Fruit fly (Drosophila melanogaster): ENCODE results near the gene GCS2beta.
A peak's percentile ranks its signal among the peaks of the same experiment; 100 is the strongest.

Gene GCS2beta

dm6 chr2L:17486264-17486663, 2.2 kb upstream of the GCS2beta start, which contains the start of gene CG43220:
TSS of gene CG43220 (plus strand) at chr2L:17486564.
- TF ChIP-seq brk (GFP tag; optimal IDR thresholded peaks at IDR 0.05): no peak
- TF ChIP-seq Vsx2 (GFP tag; optimal IDR thresholded peaks at IDR 0.05; ENCODE audit: partially characterized antibody): no peak
- TF ChIP-seq sv (GFP tag; optimal IDR thresholded peaks at IDR 0.05): no peak
- TF ChIP-seq Dif (GFP tag; optimal IDR thresholded peaks at IDR 0.05; ENCODE audit: partially characterized antibody): no peak
- no peak for TF ChIP-seq Rel (GFP tag; optimal IDR thresholded peaks at IDR 0.05)
- no peak for TF ChIP-seq Rel (tag; optimal IDR thresholded peaks at IDR 0.05)

- no peak for TF ChIP-seq usp (GFP tag; optimal IDR thresholded peaks at IDR 0.05)
Observed at dm6 chr2L:17485457-17485856, 1.4 kb upstream of the GCS2beta start, which contains the start of the genes CG43221 and CG43645. TSS of gene CG43221 (plus strand) at chr2L:17485757. TSS of gene CG43645 (plus strand) at chr2L:17485757.

DNA sequence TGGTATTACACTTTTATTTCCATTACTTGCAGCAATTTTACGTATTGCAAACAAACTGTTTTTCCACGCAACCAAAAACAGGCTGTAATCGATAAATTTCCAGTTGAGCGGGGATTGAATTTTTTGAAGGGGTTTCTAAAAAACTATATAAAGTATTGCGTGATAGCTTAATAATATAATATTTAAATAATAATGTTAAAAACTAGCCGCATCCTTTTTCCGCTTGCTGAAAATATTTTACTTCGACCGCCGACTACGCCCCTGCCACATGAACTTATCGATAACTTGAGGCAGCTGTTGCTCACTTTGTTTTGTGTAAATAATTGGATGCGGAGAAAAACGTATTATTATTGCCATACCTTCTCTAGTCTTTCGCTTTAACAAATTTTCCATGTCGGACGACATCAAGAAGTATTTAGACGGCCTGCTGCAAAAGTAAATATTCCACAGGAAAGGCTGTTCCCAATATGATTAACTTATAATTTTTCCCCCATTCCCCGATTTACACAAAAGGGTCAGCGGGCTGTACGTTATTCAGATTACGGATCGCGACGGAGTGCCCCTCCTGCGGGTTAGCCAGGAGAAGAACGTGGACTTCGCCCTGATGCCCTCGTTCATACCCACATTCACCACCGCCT, 3.0 kb downstream of the GCS2beta start, which contains the start of the genes fws and Lamtor3:
fws (minus strand) TSS at position 87 of the 638 bp plus-strand sequence.
Lamtor3 (plus strand) TSS at position 289 of the 638 bp plus-strand sequence.
- TF ChIP-seq Mio (GFP tag; optimal IDR thresholded peaks at IDR 0.05): peak; percentile 83
- TF ChIP-seq foxo (GFP tag; optimal IDR thresholded peaks at IDR 0.05): peak; percentile 66 to 98
- peak; percentile 85 for TF ChIP-seq Dfd (GFP tag; optimal IDR thresholded peaks at IDR 0.05)
- no peak for TF ChIP-seq pan (optimal IDR thresholded peaks at IDR 0.05)
- peak; percentile 97 for TF ChIP-seq h (GFP tag; optimal IDR thresholded peaks at IDR 0.05)
- peak; percentile 98 for TF ChIP-seq dmrt93B (GFP tag; optimal IDR thresholded peaks at IDR 0.05)
- peak; percentile 93 for TF ChIP-seq GATAd (GFP tag; optimal IDR thresholded peaks at IDR 0.05)
- no peak for TF ChIP-seq Dif (GFP tag; optimal IDR thresholded peaks at IDR 0.05; ENCODE audit: partially characterized antibody)
- TF ChIP-seq sv (GFP tag; optimal IDR thresholded peaks at IDR 0.05): peak; percentile 93
- peak; percentile 99 for TF ChIP-seq HLH106 (tag; optimal IDR thresholded peaks at IDR 0.05)
- peak; percentile 99 for TF ChIP-seq rgr (GFP tag; optimal IDR thresholded peaks at IDR 0.05)
- TF ChIP-seq ey (GFP tag; optimal IDR thresholded peaks at IDR 0.05): peak; percentile 93
- no peak for TF ChIP-seq Abd-B (GFP tag; optimal IDR thresholded peaks at IDR 0.05)
- TF ChIP-seq CG9705 (GFP tag; optimal IDR thresholded peaks at IDR 0.05): peak; percentile 77
- peak; percentile 97 for TF ChIP-seq br (GFP tag; optimal IDR thresholded peaks at IDR 0.05)
- TF ChIP-seq Rel (GFP tag; optimal IDR thresholded peaks at IDR 0.05): peak; percentile 80
- TF ChIP-seq Rel (tag; optimal IDR thresholded peaks at IDR 0.05): peak; percentile 71
- TF ChIP-seq sage (GFP tag; optimal IDR thresholded peaks at IDR 0.05): peak; percentile 94
- TF ChIP-seq Vsx2 (GFP tag; optimal IDR thresholded peaks at IDR 0.05; ENCODE audit: partially characterized antibody): no peak
- TF ChIP-seq CrebA (GFP tag; optimal IDR thresholded peaks at IDR 0.05; ENCODE audit: borderline replicate concordance): no peak
- peak; percentile 96 for TF ChIP-seq Hnf4 (GFP tag; optimal IDR thresholded peaks at IDR 0.05)
- TF ChIP-seq Hr83 (GFP tag; optimal IDR thresholded peaks at IDR 0.05; ENCODE audit: poor library complexity, severe bottlenecking): peak; percentile 97
- TF ChIP-seq Jra (GFP tag; optimal IDR thresholded peaks at IDR 0.05): peak; percentile 95
- no peak for TF ChIP-seq N (GFP tag; optimal IDR thresholded peaks at IDR 0.05)
- no peak for TF ChIP-seq Hr78 (GFP tag; optimal IDR thresholded peaks at IDR 0.05)
- TF ChIP-seq tai (GFP tag; optimal IDR thresholded peaks at IDR 0.05): no peak
- peak; percentile 98 for TF ChIP-seq OdsH (GFP tag; optimal IDR thresholded peaks at IDR 0.05)
- no peak for TF ChIP-seq brk (GFP tag; optimal IDR thresholded peaks at IDR 0.05)
- peak; percentile 95 for TF ChIP-seq fru (GFP tag; optimal IDR thresholded peaks at IDR 0.05)
- peak; percentile 91 for TF ChIP-seq CG32264 (GFP tag; optimal IDR thresholded peaks at IDR 0.05)
- TF ChIP-seq psq (GFP tag; optimal IDR thresholded peaks at IDR 0.05): peak; percentile 98
- no peak for TF ChIP-seq Myc (optimal IDR thresholded peaks at IDR 0.05)
- peak; percentile 94 for TF ChIP-seq dsf (GFP tag; optimal IDR thresholded peaks at IDR 0.05; ENCODE audit: borderline replicate concordance)
- TF ChIP-seq dl (GFP tag; optimal IDR thresholded peaks at IDR 0.05; ENCODE audit: insufficient read depth in 1 of 2, partially characterized antibody in 2 of 2): no peak
- TF ChIP-seq Sp1 (GFP tag; optimal IDR thresholded peaks at IDR 0.05): peak; percentile 97
- TF ChIP-seq woc (GFP tag; optimal IDR thresholded peaks at IDR 0.05): peak; percentile 83
- peak; percentile 73 for TF ChIP-seq jim (GFP tag; optimal IDR thresholded peaks at IDR 0.05)
- no peak for TF ChIP-seq usp (GFP tag; optimal IDR thresholded peaks at IDR 0.05)
- TF ChIP-seq lola (GFP tag; optimal IDR thresholded peaks at IDR 0.05): no peak

All from whole organism, wandering third instar larva.